Worm (Caenorhabditis elegans) whole organism, early embryonic: Measurements from ENCODE around the gene T22G5.1.

Experiments used
- B0310.2 ChIP-seq: sonication (generic microtip); optimal IDR thresholded peaks from 2 replicates; lab custom pipeline; 2016; ENCODE audit warnings: mild to moderate bottlenecking, missing genetic modification characterization, missing compliant biosample characterization
- F13C5.2 ChIP-seq: sonication (generic microtip); optimal IDR thresholded peaks from 2 replicates; lab custom pipeline; 2017; ENCODE audit warnings: mild to moderate bottlenecking, missing genetic modification characterization, inconsistent platforms, missing compliant biosample characterization
- aly-1 ChIP-seq: sonication (generic microtip); optimal IDR thresholded peaks from 2 replicates; lab custom pipeline; 2016; ENCODE audit warnings: missing genetic modification characterization, missing compliant biosample characterization
- ama-1 ChIP-seq: fragments of 150-350 bp; optimal IDR thresholded peaks from 2 replicates; lab custom pipeline; 2014
- ceh-13 ChIP-seq: fragments of 200-800 bp; sonication (Bioruptor generic); optimal IDR thresholded peaks from 2 replicates; lab custom pipeline; 2018; ENCODE audit warnings: mild to moderate bottlenecking, missing genetic modification characterization, missing compliant biosample characterization
- ceh-36 ChIP-seq: sonication (generic microtip); optimal IDR thresholded peaks from 2 replicates; lab custom pipeline; 2016; ENCODE audit warnings: missing genetic modification characterization, inconsistent platforms, missing compliant biosample characterization
- ets-7 ChIP-seq: sonication (generic microtip); optimal IDR thresholded peaks from 2 replicates; lab custom pipeline; 2016; ENCODE audit warnings: missing genotype, missing genetic modification characterization, missing compliant biosample characterization
- flt-1 ChIP-seq: fragments of 200-800 bp; sonication (Bioruptor generic); IDR thresholded peaks from 2 replicates; pipeline ENCODE4 v1.3.6; 2022; ENCODE audit warnings: missing genetic modification characterization, missing compliant biosample characterization
- hmbx-1 ChIP-seq: sonication (generic microtip); optimal IDR thresholded peaks from 2 replicates; lab custom pipeline; 2016; ENCODE audit warnings: mild to moderate bottlenecking, missing genetic modification characterization, missing compliant biosample characterization
- hmg-4 ChIP-seq: fragments of 200-800 bp; sonication (Bioruptor generic); optimal IDR thresholded peaks from 2 replicates; lab custom pipeline; 2018; ENCODE audit warnings: mild to moderate bottlenecking, missing genetic modification characterization, missing compliant biosample characterization
- hnd-1 ChIP-seq: sonication (generic microtip); optimal IDR thresholded peaks from 2 replicates; lab custom pipeline; 2016; ENCODE audit warnings: missing genetic modification characterization, missing compliant biosample characterization
- pes-1 ChIP-seq: fragments of 200-800 bp; sonication (Bioruptor generic); IDR thresholded peaks from 2 replicates; pipeline ENCODE4 v1.3.6; 2022; ENCODE audit warnings: missing genetic modification reagents, missing genetic modification characterization, missing compliant biosample characterization
- scrt-1 ChIP-seq: fragments of 200-800 bp; sonication (Bioruptor generic); IDR thresholded peaks from 2 replicates; pipeline ENCODE4 v1.3.6; 2022; ENCODE audit warnings: missing genetic modification characterization, missing compliant biosample characterization
- sea-1 ChIP-seq: fragments of 200-800 bp; sonication (Bioruptor generic); conservative IDR thresholded peaks from 2 replicates; pipeline ENCODE4 v1.3.6; 2022; ENCODE audit warnings: missing genetic modification characterization, missing compliant biosample characterization
- tbx-11 ChIP-seq: fragments of 200-800 bp; sonication (Bioruptor generic); IDR thresholded peaks from 2 replicates; pipeline ENCODE4 v1.3.6; 2022; ENCODE audit warnings: missing genetic modification characterization, missing compliant biosample characterization
- tbx-37 ChIP-seq: fragments of 200-800 bp; sonication (Bioruptor generic); conservative IDR thresholded peaks from 2 replicates; pipeline ENCODE4 v1.3.6; 2022; ENCODE audit warnings: missing genetic modification reagents, missing genetic modification characterization, missing compliant biosample characterization
- tra-4 ChIP-seq: sonication (generic microtip); optimal IDR thresholded peaks from 2 replicates; lab custom pipeline; 2017; ENCODE audit warnings: missing genetic modification characterization, missing compliant biosample characterization

Gene T22G5.1

ce11 chrV:13907557-13908104 lies 31.0 kb downstream of the T22G5.1 start:
- TF ChIP-seq pes-1 (GFP tag; lab: Robert Waterston, UW): no peak
- no peak for TF ChIP-seq ama-1 (lab: Kevin White, UChicago)
- TF ChIP-seq ets-7 (tag; lab: Kevin White, UChicago): no peak
- TF ChIP-seq hmg-4: no peak
- no peak for TF ChIP-seq F13C5.2 (tag; lab: Kevin White, UChicago)
- no peak for TF ChIP-seq scrt-1 (GFP tag; lab: Robert Waterston, UW)
- no peak for TF ChIP-seq tbx-37
- TF ChIP-seq tbx-11 (GFP tag; lab: Robert Waterston, UW): no peak
- no peak for TF ChIP-seq hmbx-1 (tag; lab: Kevin White, UChicago)
- no peak for TF ChIP-seq ceh-13 (GFP tag; lab: Kevin White, UChicago)
- TF ChIP-seq ceh-36: no peak
- TF ChIP-seq aly-1 (tag; lab: Kevin White, UChicago): no peak

- TF ChIP-seq aly-1 (tag; lab: Kevin White, UChicago) (no peak), ama-1 (lab: Kevin White, UChicago) (no peak), ceh-36 (no peak)
Observed at ce11 chrV:13908120-13908915, 31.7 kb downstream of the T22G5.1 start.

- no peak for TF ChIP-seq F13C5.2 (tag; lab: Kevin White, UChicago)
- TF ChIP-seq hmbx-1 (tag; lab: Kevin White, UChicago): no peak
- TF ChIP-seq tbx-37: no peak
- TF ChIP-seq tra-4 (tag; lab: Kevin White, UChicago): no peak
- no peak for TF ChIP-seq ets-7 (tag; lab: Kevin White, UChicago)
- TF ChIP-seq hnd-1 (tag; lab: Kevin White, UChicago): no peak
- no peak for TF ChIP-seq flt-1
- no peak for TF ChIP-seq hmg-4
- TF ChIP-seq scrt-1 (GFP tag; lab: Robert Waterston, UW): no peak
- no peak for TF ChIP-seq ceh-13 (GFP tag; lab: Kevin White, UChicago)
Observed at ce11 chrV:13908916-13909176, 32.2 kb downstream of the T22G5.1 start, which contains the start of gene C06B3.6. TSS of gene C06B3.6 (minus strand) at chrV:13908967.

ce11 chrV:13909400-13909799 lies 32.8 kb downstream of the T22G5.1 start, which contains the start of gene C06B3.7:
TSS of gene C06B3.7 (plus strand) at chrV:13909686.
- TF ChIP-seq scrt-1 (GFP tag; lab: Robert Waterston, UW): no peak
- TF ChIP-seq tra-4 (tag; lab: Kevin White, UChicago): no peak

ce11 chrV:13915390-13915789 lies 38.8 kb downstream of the T22G5.1 start, which contains the start of gene gcy-32:
TSS of gene gcy-32 (minus strand) at chrV:13915490.
- no peak for TF ChIP-seq tbx-37
- no peak for TF ChIP-seq ama-1 (lab: Kevin White, UChicago)
- TF ChIP-seq ceh-36: no peak
- TF ChIP-seq ets-7 (tag; lab: Kevin White, UChicago): no peak
- no peak for TF ChIP-seq flt-1
- no peak for TF ChIP-seq hmg-4

- no peak for TF ChIP-seq ceh-13 (GFP tag; lab: Kevin White, UChicago)
- no peak for TF ChIP-seq tbx-11 (GFP tag; lab: Robert Waterston, UW)
- no peak for TF ChIP-seq scrt-1 (GFP tag; lab: Robert Waterston, UW)
- TF ChIP-seq tbx-37: no peak
- TF ChIP-seq ceh-36: no peak
- no peak for TF ChIP-seq sea-1 (GFP tag; lab: Robert Waterston, UW)
- TF ChIP-seq hnd-1 (tag; lab: Kevin White, UChicago): no peak
- TF ChIP-seq hmbx-1 (tag; lab: Kevin White, UChicago): no peak
- TF ChIP-seq aly-1 (tag; lab: Kevin White, UChicago): no peak
- no peak for TF ChIP-seq flt-1
- TF ChIP-seq B0310.2 (tag; lab: Kevin White, UChicago): no peak
- TF ChIP-seq ama-1 (lab: Kevin White, UChicago): no peak
Observed at ce11 chrV:13916196-13916595, 39.6 kb downstream of the T22G5.1 start, which contains the start of gene str-252. TSS of gene str-252 (plus strand) at chrV:13916496.

- no peak for TF ChIP-seq sea-1 (GFP tag; lab: Robert Waterston, UW)
- no peak for TF ChIP-seq ama-1 (lab: Kevin White, UChicago)
- TF ChIP-seq ceh-13 (GFP tag; lab: Kevin White, UChicago): no peak
- TF ChIP-seq aly-1 (tag; lab: Kevin White, UChicago): no peak
- TF ChIP-seq tbx-37: no peak
- no peak for TF ChIP-seq B0310.2 (tag; lab: Kevin White, UChicago)
- no peak for TF ChIP-seq scrt-1 (GFP tag; lab: Robert Waterston, UW)
- TF ChIP-seq flt-1: no peak
- TF ChIP-seq ets-7 (tag; lab: Kevin White, UChicago): no peak
- no peak for TF ChIP-seq tra-4 (tag; lab: Kevin White, UChicago)
- no peak for TF ChIP-seq tbx-11 (GFP tag; lab: Robert Waterston, UW)
- no peak for TF ChIP-seq ceh-36
- no peak for TF ChIP-seq hnd-1 (tag; lab: Kevin White, UChicago)
- TF ChIP-seq hmg-4: no peak
- no peak for TF ChIP-seq hmbx-1 (tag; lab: Kevin White, UChicago)
- no peak for TF ChIP-seq pes-1 (GFP tag; lab: Robert Waterston, UW)
- TF ChIP-seq F13C5.2 (tag; lab: Kevin White, UChicago): no peak
Observed at ce11 chrV:13918341-13918740, 41.7 kb downstream of the T22G5.1 start, which contains the start of gene str-250. TSS of gene str-250 (plus strand) at chrV:13918641.

ce11 chrV:13920730-13921129 lies 44.1 kb downstream of the T22G5.1 start, which contains the start of gene srx-42:
TSS of gene srx-42 (plus strand) at chrV:13921030.
- TF ChIP-seq scrt-1 (GFP tag; lab: Robert Waterston, UW) (no peak), tbx-11 (GFP tag; lab: Robert Waterston, UW) (no peak), ceh-36 (no peak), pes-1 (GFP tag; lab: Robert Waterston, UW) (no peak), hmbx-1 (tag; lab: Kevin White, UChicago) (no peak), tra-4 (tag; lab: Kevin White, UChicago) (no peak), B0310.2 (tag; lab: Kevin White, UChicago) (no peak), F13C5.2 (tag; lab: Kevin White, UChicago) (no peak), ets-7 (tag; lab: Kevin White, UChicago) (no peak), flt-1 (no peak), hmg-4 (no peak), aly-1 (tag; lab: Kevin White, UChicago) (no peak), hnd-1 (tag; lab: Kevin White, UChicago) (no peak), ama-1 (lab: Kevin White, UChicago) (no peak), tbx-37 (no peak), sea-1 (GFP tag; lab: Robert Waterston, UW) (no peak), ceh-13 (GFP tag; lab: Kevin White, UChicago) (no peak)
